Worm (Caenorhabditis elegans): ENCODE data around the gene dpf-1.

DNA sequence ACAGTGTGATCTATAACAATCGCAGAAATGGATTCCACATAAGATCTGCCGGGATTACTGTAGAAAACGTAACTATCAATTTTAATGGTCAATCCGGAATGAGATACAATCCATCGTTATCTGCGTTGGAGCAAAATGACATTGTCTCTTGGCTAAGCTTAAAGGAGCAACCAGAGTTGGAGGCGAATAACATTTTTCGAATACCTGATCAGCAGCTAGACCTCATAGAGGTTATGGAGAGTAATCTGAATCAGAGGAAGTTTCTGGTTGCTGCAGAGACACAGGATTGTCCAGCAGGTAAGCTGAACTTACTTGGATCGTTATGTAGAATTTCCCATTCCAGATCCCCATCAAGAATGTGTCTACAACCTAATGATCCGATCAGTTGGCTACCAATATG lies 32.5 kb downstream of the dpf-1 start:
- no peak for TF ChIP-seq F13C5.2 (tag; optimal IDR thresholded peaks at IDR 0.05)
- TF ChIP-seq hnd-1 (tag; optimal IDR thresholded peaks at IDR 0.05), result no peak
- no peak for TF ChIP-seq ceh-13 (GFP tag; optimal IDR thresholded peaks at IDR 0.05)
- TF ChIP-seq scrt-1 (GFP tag; IDR thresholded peaks at IDR 0.05), result no peak
- no peak for TF ChIP-seq ama-1 (optimal IDR thresholded peaks at IDR 0.05)
- TF ChIP-seq flt-1 (GFP tag; IDR thresholded peaks at IDR 0.05), result no peak
- no peak for TF ChIP-seq hmbx-1 (tag; optimal IDR thresholded peaks at IDR 0.05)
- no peak for TF ChIP-seq hmg-4 (GFP tag; optimal IDR thresholded peaks at IDR 0.05)
- TF ChIP-seq tra-4 (tag; optimal IDR thresholded peaks at IDR 0.05), result no peak
- no peak for TF ChIP-seq tbx-37 (GFP tag; conservative IDR thresholded peaks at IDR 0.05)
- no peak for TF ChIP-seq ceh-36 (tag; optimal IDR thresholded peaks at IDR 0.05)
- TF ChIP-seq B0310.2 (tag; optimal IDR thresholded peaks at IDR 0.05), result no peak
